Worm (Caenorhabditis elegans): ENCODE measurements around the gene atic-1.

atic-1 gene

ce11 chrIV:7902221-7902904 is 20.5 kb downstream of the atic-1 start, which contains the start of gene arp-11:
TSS of gene arp-11 (minus strand) at chrIV:7902271.
- TF ChIP-seq tbx-2 (tag; optimal IDR thresholded peaks at IDR 0.05) (peak; percentile 25), fax-1 (tag; optimal IDR thresholded peaks at IDR 0.05) (no peak), hlh-13 (GFP tag; optimal IDR thresholded peaks at IDR 0.05) (no peak), unc-55 (GFP tag; optimal IDR thresholded peaks at IDR 0.05) (peak; percentile 36), unc-42 (tag; optimal IDR thresholded peaks at IDR 0.05) (peak; percentile 10), nfya-1 (tag; optimal IDR thresholded peaks at IDR 0.05) (peak; percentile 38), elt-2 (tag; optimal IDR thresholded peaks at IDR 0.05) (peak; percentile 87)

DNA sequence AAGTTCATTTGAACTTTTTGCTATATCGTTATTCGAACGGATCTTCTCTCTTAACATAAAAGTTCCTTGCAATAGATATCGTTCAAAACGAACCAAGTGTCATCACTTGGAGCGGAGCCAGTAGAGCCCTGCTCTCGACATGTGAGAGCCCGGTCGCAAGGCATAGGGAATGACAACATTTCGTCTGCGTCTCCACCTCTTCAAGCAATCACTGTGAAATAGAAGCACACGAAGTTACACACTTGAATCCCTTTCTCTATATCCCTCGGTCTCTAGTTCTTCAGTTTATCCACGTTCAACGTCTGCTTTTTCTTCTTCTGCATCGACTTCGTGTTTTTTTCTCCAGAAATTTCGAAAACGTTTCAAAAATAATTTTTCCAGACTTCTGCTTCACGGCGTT is 21.5 kb downstream of the atic-1 start, which contains the start of gene C49H3.6:
Gene C49H3.6 (plus strand): TSS at position 380 of the 400 bp plus-strand sequence.
- TF ChIP-seq ceh-31 (tag; optimal IDR thresholded peaks at IDR 0.05) (peak; percentile 19), ceh-48 (tag; optimal IDR thresholded peaks at IDR 0.05) (no peak), unc-42 (tag; optimal IDR thresholded peaks at IDR 0.05) (peak; percentile 8), ceh-9 (tag; optimal IDR thresholded peaks at IDR 0.05) (no peak), hlh-30 (tag; optimal IDR thresholded peaks at IDR 0.05; ENCODE audit: insufficient read depth) (peak; percentile 44), ceh-2 (tag; optimal IDR thresholded peaks at IDR 0.05) (no peak), dve-1 (tag; optimal IDR thresholded peaks at IDR 0.05) (no peak), unc-55 (GFP tag; optimal IDR thresholded peaks at IDR 0.05) (peak; percentile 22), unc-86 (tag; optimal IDR thresholded peaks at IDR 0.05) (no peak), ceh-30 (tag; optimal IDR thresholded peaks at IDR 0.05) (no peak), pros-1 (tag; optimal IDR thresholded peaks at IDR 0.05) (no peak), C08G9.2 (tag; optimal IDR thresholded peaks at IDR 0.05) (no peak), dmd-4 (tag; optimal IDR thresholded peaks at IDR 0.05; ENCODE audit: borderline replicate concordance) (no peak), nhr-11 (tag; optimal IDR thresholded peaks at IDR 0.05) (no peak), hlh-8 (tag; optimal IDR thresholded peaks at IDR 0.05) (no peak), ceh-34 (tag; optimal IDR thresholded peaks at IDR 0.05) (no peak), che-1 (tag; optimal IDR thresholded peaks at IDR 0.05) (no peak), ceh-6 (GFP tag; optimal IDR thresholded peaks at IDR 0.05) (no peak), nfya-1 (tag; optimal IDR thresholded peaks at IDR 0.05) (peak; percentile 26), ceh-22 (tag; optimal IDR thresholded peaks at IDR 0.05) (peak; percentile 38), nhr-232 (tag; optimal IDR thresholded peaks at IDR 0.05) (no peak), pha-2 (tag; optimal IDR thresholded peaks at IDR 0.05) (no peak), pqm-1 (tag; optimal IDR thresholded peaks at IDR 0.05) (no peak)

DNA sequence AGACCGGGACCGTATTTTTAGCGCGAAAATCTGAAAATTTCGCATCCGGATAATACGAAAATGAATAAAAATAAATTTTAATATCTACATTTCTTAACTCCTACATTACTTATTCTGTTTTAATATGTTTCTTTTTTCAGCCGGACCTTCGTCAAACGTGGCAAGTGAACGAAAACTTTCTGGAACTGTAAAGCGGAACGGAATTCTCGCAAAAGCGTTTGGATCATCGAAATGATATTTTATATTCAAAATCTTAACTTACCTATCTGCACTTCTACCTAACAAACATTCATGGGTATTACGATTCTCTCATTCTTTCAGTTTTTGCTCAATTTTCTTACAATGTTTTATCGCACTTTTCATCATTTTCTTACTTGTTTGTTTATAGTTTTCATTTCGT is 24.8 kb downstream of the atic-1 start:
- TF ChIP-seq ceh-6 (GFP tag; optimal IDR thresholded peaks at IDR 0.05) (no peak), pat-9 (tag; optimal IDR thresholded peaks at IDR 0.05) (no peak), zip-5 (tag; optimal IDR thresholded peaks at IDR 0.05) (no peak), hlh-15 (tag; optimal IDR thresholded peaks at IDR 0.05) (no peak), ceh-19 (GFP tag; optimal IDR thresholded peaks at IDR 0.05) (no peak), madf-2 (tag; optimal IDR thresholded peaks at IDR 0.05) (no peak), syd-9 (tag; optimal IDR thresholded peaks at IDR 0.05) (no peak), nfya-1 (tag; optimal IDR thresholded peaks at IDR 0.05) (no peak), pha-4 (tag; optimal IDR thresholded peaks at IDR 0.05) (no peak), eyg-1 (tag; optimal IDR thresholded peaks at IDR 0.05) (no peak), ceh-18 (tag; optimal IDR thresholded peaks at IDR 0.05) (no peak), rnt-1 (tag; optimal IDR thresholded peaks at IDR 0.05) (no peak), ceh-45 (GFP tag; IDR thresholded peaks at IDR 0.05) (no peak)
